Worm (Caenorhabditis elegans) whole organism, midembryonic: ENCODE measurements around the gene R11D1.12.

Experiments used
- T22C8.4 ChIP-seq: fragments of 200-800 bp; sonication (Bioruptor generic); IDR thresholded peaks from 2 replicates; pipeline ENCODE4 v1.3.6; 2022; ENCODE audit warnings: missing genetic modification characterization, missing compliant biosample characterization
- cog-1 ChIP-seq: sonication (generic microtip); optimal IDR thresholded peaks from 2 replicates; lab custom pipeline; 2016; ENCODE audit warnings: missing genetic modification characterization, missing compliant biosample characterization
- flt-1 ChIP-seq: fragments of 200-800 bp; sonication (Bioruptor generic); IDR thresholded peaks from 2 replicates; pipeline ENCODE4 v1.3.6; 2022; ENCODE audit warnings: missing genetic modification characterization, missing compliant biosample characterization
- klf-2 ChIP-seq: fragments of 200-800 bp; sonication (Bioruptor generic); conservative IDR thresholded peaks from 2 replicates; pipeline ENCODE4 v1.3.6; 2022; ENCODE audit warnings: missing genetic modification reagents, missing genetic modification characterization, missing compliant biosample characterization
- med-1 ChIP-seq: sonication (generic microtip); optimal IDR thresholded peaks from 2 replicates; lab custom pipeline; 2017; ENCODE audit warnings: missing genetic modification characterization, mild to moderate bottlenecking, missing compliant biosample characterization, antibody characterized with exemption, missing genetic modification reagents; ENCODE audit not compliant: insufficient read depth
- tab-1 ChIP-seq: fragments of 200-800 bp; sonication (Bioruptor generic); IDR thresholded peaks from 2 replicates; pipeline ENCODE4 v1.3.6; 2022; ENCODE audit warnings: missing genetic modification characterization, missing compliant biosample characterization
- ztf-29 ChIP-seq: fragments of 200-800 bp; sonication (Bioruptor generic); IDR thresholded peaks from 2 replicates; pipeline ENCODE4 v1.3.6; 2022; ENCODE audit warnings: missing genetic modification reagents, missing genetic modification characterization, missing compliant biosample characterization

ce11 chrV:12763291-12763995 is 37.6 kb upstream of the R11D1.12 start, which contains the start of the genes abcf-1 and scc-3:
- TF ChIP-seq ztf-29 (no peak), T22C8.4 (GFP tag; lab: Robert Waterston, UW) (no peak), flt-1 (GFP tag; lab: Robert Waterston, UW) (no peak), tab-1 (GFP tag; lab: Robert Waterston, UW) (no peak), klf-2 (GFP tag; lab: Robert Waterston, UW) (no peak), med-1 (no peak), cog-1 (tag; lab: Kevin White, UChicago) (no peak)
